5 fruit fly cellular contexts compared by ENCODE assay signal in the genomic region with DNA sequence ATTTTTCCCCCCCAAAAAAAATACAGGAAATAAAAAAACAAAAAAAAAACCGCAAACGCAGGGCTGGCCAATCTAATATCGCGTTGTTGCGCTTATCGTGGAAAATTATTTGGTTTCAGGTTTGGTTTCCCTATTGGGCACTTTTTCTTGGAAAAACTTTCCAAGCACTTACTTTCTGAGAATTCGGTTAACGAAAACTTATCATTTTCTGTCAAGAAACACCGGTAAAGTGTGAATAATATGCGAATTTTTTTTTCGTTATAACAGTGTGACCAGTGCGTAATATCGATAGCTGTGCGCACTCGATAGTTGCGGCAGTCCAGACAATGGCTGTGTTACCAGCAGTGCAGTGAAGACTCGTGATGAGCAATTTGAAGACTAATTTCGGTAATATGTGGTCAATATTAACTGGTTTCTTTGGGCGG.
TF ChIP-seq lines count a peak whose summit lies in the region.

Gene Rnp4F (minus strand): TSS at position 238 of the 425 bp plus-strand sequence.

- TF ChIP-seq CTCF in whole organism, embryonic (GFP tag; optimal IDR thresholded peaks at IDR 0.05; lab: Kevin White, UChicago): peak; percentile 16

TF ChIP-seq in whole organism, adult, 20 proteins besides CTCF, POLR2A, EP300 and RAD21 (continues in another document):
- TF ChIP-seq Hr96 (GFP tag; optimal IDR thresholded peaks at IDR 0.05; lab: Kevin White, UChicago): peak; percentile 91
- peak; percentile 85 for TF ChIP-seq bab1 (GFP tag; optimal IDR thresholded peaks at IDR 0.05; lab: Kevin White, UChicago)
- TF ChIP-seq cic (GFP tag; optimal IDR thresholded peaks at IDR 0.05; lab: Kevin White, UChicago): no peak
- peak; percentile 73 for TF ChIP-seq tj (GFP tag; optimal IDR thresholded peaks at IDR 0.05; lab: Kevin White, UChicago)
- peak; percentile 50 for TF ChIP-seq CG12768 (GFP tag; optimal IDR thresholded peaks at IDR 0.05; lab: Kevin White, UChicago)
- peak; percentile 64 for TF ChIP-seq CG5204 (GFP tag; optimal IDR thresholded peaks at IDR 0.05; lab: Kevin White, UChicago)
- TF ChIP-seq toe (GFP tag; optimal IDR thresholded peaks at IDR 0.05; lab: Kevin White, UChicago): peak; percentile 81
- TF ChIP-seq kay (GFP tag; lab: Kevin White, UChicago; ENCODE audit: borderline replicate concordance): no peak
- peak; percentile 77 for TF ChIP-seq ovo (GFP tag; optimal IDR thresholded peaks at IDR 0.05; lab: Kevin White, UChicago)
- peak; percentile 84 for TF ChIP-seq Mnt (GFP tag; optimal IDR thresholded peaks at IDR 0.05; lab: Kevin White, UChicago)
- TF ChIP-seq CG14711 (tag; optimal IDR thresholded peaks at IDR 0.05; lab: Kevin White, UChicago): peak; percentile 58
- peak; percentile 77 for TF ChIP-seq pad (GFP tag; optimal IDR thresholded peaks at IDR 0.05; lab: Kevin White, UChicago)
- TF ChIP-seq cnc (optimal IDR thresholded peaks at IDR 0.05; lab: Kevin White, UChicago): no peak
- peak; percentile 87 for TF ChIP-seq CG11617 (GFP tag; optimal IDR thresholded peaks at IDR 0.05; lab: Kevin White, UChicago)
- TF ChIP-seq CG33017 (tag; optimal IDR thresholded peaks at IDR 0.05; lab: Kevin White, UChicago): peak; percentile 3
- peak; percentile 34 for TF ChIP-seq Clk (GFP tag; optimal IDR thresholded peaks at IDR 0.05; lab: Kevin White, UChicago)
- TF ChIP-seq CG7045 (GFP tag; optimal IDR thresholded peaks at IDR 0.05; lab: Kevin White, UChicago): peak; percentile 28

TF ChIP-seq in whole organism, embryonic, 481 proteins besides CTCF, POLR2A, EP300 and RAD21 (continues in another document):
- TF ChIP-seq pros (GFP tag; optimal IDR thresholded peaks at IDR 0.05; lab: Kevin White, UChicago) (no peak), hb (GFP tag; IDR thresholded peaks at IDR 0.05; lab: Robert Waterston, UW; ENCODE audit: partially characterized antibody) (peak; percentile 60; the same call in 2 of the 3 replicates), CG12744 (GFP tag; optimal IDR thresholded peaks at IDR 0.05; lab: Kevin White, UChicago) (peak; percentile 44), cg (GFP tag; optimal IDR thresholded peaks at IDR 0.05; lab: Kevin White, UChicago) (no peak), Hr3 (GFP tag; optimal IDR thresholded peaks at IDR 0.05; lab: Kevin White, UChicago) (peak; percentile 67), CG17361 (GFP tag; IDR thresholded peaks at IDR 0.05; lab: Robert Waterston, UW) (no peak; the same call in 1 of the 3 replicates), CG4360 (GFP tag; IDR thresholded peaks at IDR 0.05; lab: Robert Waterston, UW) (no peak), bsh (GFP tag; optimal IDR thresholded peaks at IDR 0.05; lab: Kevin White, UChicago) (peak; percentile 34 to 48), jumu (GFP tag; optimal IDR thresholded peaks at IDR 0.05; lab: Kevin White, UChicago) (peak; percentile 65), emc (GFP tag; optimal IDR thresholded peaks at IDR 0.05; lab: Kevin White, UChicago) (peak; percentile 67), Antp (GFP tag; optimal IDR thresholded peaks at IDR 0.05; lab: Kevin White, UChicago) (peak; percentile 78), sug (tag; optimal IDR thresholded peaks at IDR 0.05; lab: Kevin White, UChicago) (no peak), pzg (GFP tag; optimal IDR thresholded peaks at IDR 0.05; lab: Kevin White, UChicago) (peak; percentile 82), onecut (GFP tag; IDR thresholded peaks at IDR 0.05; lab: Robert Waterston, UW) (0 out of 2 replicates have a peak, but pooled peaks have one; percentile 14), fd102C (GFP tag; optimal IDR thresholded peaks at IDR 0.05; lab: Kevin White, UChicago) (no peak), en (GFP tag; optimal IDR thresholded peaks at IDR 0.05; lab: Kevin White, UChicago) (no peak), Camta (GFP tag; optimal IDR thresholded peaks at IDR 0.05; lab: Kevin White, UChicago) (peak; percentile 69)

TF ChIP-seq in whole organism, prepupa, 60 proteins besides CTCF, POLR2A, EP300 and RAD21 (continues in another document):
- TF ChIP-seq fkh (GFP tag; optimal IDR thresholded peaks at IDR 0.05; lab: Kevin White, UChicago): no peak
- no peak; the same call in 1 of the 3 replicates for TF ChIP-seq CG6163 (GFP tag; IDR thresholded peaks at IDR 0.05; lab: Robert Waterston, UW)
- TF ChIP-seq CG32006 (GFP tag; optimal IDR thresholded peaks at IDR 0.05; lab: Kevin White, UChicago): peak; percentile 75
- no peak for TF ChIP-seq achi (GFP tag; optimal IDR thresholded peaks at IDR 0.05; lab: Kevin White, UChicago)
- TF ChIP-seq CG8319 (GFP tag; optimal IDR thresholded peaks at IDR 0.05; lab: Kevin White, UChicago): peak; percentile 41
- TF ChIP-seq spab (GFP tag; optimal IDR thresholded peaks at IDR 0.05; lab: Kevin White, UChicago): no peak
- TF ChIP-seq dsx (GFP tag; optimal IDR thresholded peaks at IDR 0.05; lab: Kevin White, UChicago; ENCODE audit: poor library complexity, severe bottlenecking): no peak
- peak; percentile 74 for TF ChIP-seq CG10631 (GFP tag; optimal IDR thresholded peaks at IDR 0.05; lab: Kevin White, UChicago)
- peak; percentile 72 for TF ChIP-seq Lpt (GFP tag; optimal IDR thresholded peaks at IDR 0.05; lab: Kevin White, UChicago)
- peak; percentile 76 for TF ChIP-seq Sox14 (GFP tag; optimal IDR thresholded peaks at IDR 0.05; lab: Kevin White, UChicago)
- peak; percentile 55 for TF ChIP-seq CG34406 (GFP tag; optimal IDR thresholded peaks at IDR 0.05; lab: Kevin White, UChicago)
- peak; percentile 16 for TF ChIP-seq topi (GFP tag; optimal IDR thresholded peaks at IDR 0.05; lab: Kevin White, UChicago)
- peak; percentile 80 for TF ChIP-seq lz (GFP tag; optimal IDR thresholded peaks at IDR 0.05; lab: Kevin White, UChicago)
- peak; percentile 61 for TF ChIP-seq CG6792 (GFP tag; optimal IDR thresholded peaks at IDR 0.05; lab: Kevin White, UChicago)
- peak; percentile 85 for TF ChIP-seq Eip78C (GFP tag; lab: Kevin White, UChicago)
- TF ChIP-seq CG6854 (GFP tag; optimal IDR thresholded peaks at IDR 0.05; lab: Kevin White, UChicago): peak; percentile 64
- no peak for TF ChIP-seq CG6276 (GFP tag; optimal IDR thresholded peaks at IDR 0.05; lab: Kevin White, UChicago)
- peak; percentile 76 for TF ChIP-seq acj6 (GFP tag; optimal IDR thresholded peaks at IDR 0.05; lab: Kevin White, UChicago)

TF ChIP-seq in whole organism, pupa, 21 proteins besides CTCF, POLR2A, EP300 and RAD21 (continues in another document):
- TF ChIP-seq Ets98B (GFP tag; IDR thresholded peaks at IDR 0.05; lab: Robert Waterston, UW) (peak; percentile 60), CG4496 (GFP tag; IDR thresholded peaks at IDR 0.05; lab: Robert Waterston, UW) (peak; percentile 84; the same call in 2 of the 3 replicates), rn (GFP tag; IDR thresholded peaks at IDR 0.05; lab: Robert Waterston, UW) (no peak), CG34367 (tag; optimal IDR thresholded peaks at IDR 0.05; lab: Kevin White, UChicago) (peak; percentile 58), CG8301 (tag; optimal IDR thresholded peaks at IDR 0.05; lab: Kevin White, UChicago) (no peak), gl (tag; optimal IDR thresholded peaks at IDR 0.05; lab: Kevin White, UChicago) (peak; percentile 47), CG15710 (tag; optimal IDR thresholded peaks at IDR 0.05; lab: Kevin White, UChicago) (peak; percentile 72), CG13204 (GFP tag; optimal IDR thresholded peaks at IDR 0.05; lab: Kevin White, UChicago) (no peak), Snoo (tag; optimal IDR thresholded peaks at IDR 0.05; lab: Kevin White, UChicago) (peak; percentile 72), CG9948 (tag; optimal IDR thresholded peaks at IDR 0.05; lab: Kevin White, UChicago) (peak; percentile 51), CG10348 (GFP tag; IDR thresholded peaks at IDR 0.05; lab: Robert Waterston, UW) (no peak), CG14655 (GFP tag; optimal IDR thresholded peaks at IDR 0.05; lab: Kevin White, UChicago) (no peak), fd96Ca (GFP tag; IDR thresholded peaks at IDR 0.05; lab: Robert Waterston, UW) (peak; percentile 79), D1 (tag; optimal IDR thresholded peaks at IDR 0.05; lab: Kevin White, UChicago) (no peak), CG32121 (GFP tag; IDR thresholded peaks at IDR 0.05; lab: Robert Waterston, UW) (peak; percentile 63), CG17806 (tag; optimal IDR thresholded peaks at IDR 0.05; lab: Kevin White, UChicago) (peak; percentile 50), Pif1A (GFP tag; optimal IDR thresholded peaks at IDR 0.05; lab: Kevin White, UChicago) (no peak), EcR (GFP tag; optimal IDR thresholded peaks at IDR 0.05; lab: Kevin White, UChicago) (no peak), CG8159 (tag; optimal IDR thresholded peaks at IDR 0.05; lab: Kevin White, UChicago) (peak; percentile 54), Pif1B (GFP tag; optimal IDR thresholded peaks at IDR 0.05; lab: Kevin White, UChicago) (no peak)

TF ChIP-seq in whole organism, wandering third instar larva, 38 proteins besides CTCF, POLR2A, EP300 and RAD21 (continues in another document):
- peak; percentile 87 for TF ChIP-seq woc (GFP tag; optimal IDR thresholded peaks at IDR 0.05; lab: Kevin White, UChicago)
- TF ChIP-seq N (GFP tag; optimal IDR thresholded peaks at IDR 0.05; lab: Kevin White, UChicago): peak; percentile 86
- TF ChIP-seq Hr83 (GFP tag; optimal IDR thresholded peaks at IDR 0.05; lab: Kevin White, UChicago; ENCODE audit: poor library complexity, severe bottlenecking): peak; percentile 51
- peak; percentile 70 for TF ChIP-seq h (GFP tag; optimal IDR thresholded peaks at IDR 0.05; lab: Kevin White, UChicago)
- TF ChIP-seq OdsH (GFP tag; optimal IDR thresholded peaks at IDR 0.05; lab: Kevin White, UChicago): peak; percentile 41
- no peak for TF ChIP-seq Hnf4 (GFP tag; optimal IDR thresholded peaks at IDR 0.05; lab: Kevin White, UChicago)
- peak; percentile 74 for TF ChIP-seq HLH106 (tag; optimal IDR thresholded peaks at IDR 0.05; lab: Kevin White, UChicago)
- TF ChIP-seq Rel (GFP tag; optimal IDR thresholded peaks at IDR 0.05; lab: Kevin White, UChicago): no peak
- peak; percentile 47 for TF ChIP-seq Rel (tag; optimal IDR thresholded peaks at IDR 0.05; lab: Kevin White, UChicago)
- peak; percentile 60 for TF ChIP-seq psq (GFP tag; optimal IDR thresholded peaks at IDR 0.05; lab: Kevin White, UChicago)
- TF ChIP-seq ey (GFP tag; optimal IDR thresholded peaks at IDR 0.05; lab: Kevin White, UChicago): peak; percentile 67
- TF ChIP-seq Dfd (GFP tag; optimal IDR thresholded peaks at IDR 0.05; lab: Kevin White, UChicago): no peak
- peak; percentile 69 for TF ChIP-seq dmrt93B (GFP tag; optimal IDR thresholded peaks at IDR 0.05; lab: Kevin White, UChicago)
- no peak for TF ChIP-seq pan (optimal IDR thresholded peaks at IDR 0.05; lab: Kevin White, UChicago)
- TF ChIP-seq tai (GFP tag; optimal IDR thresholded peaks at IDR 0.05; lab: Kevin White, UChicago): no peak
- peak; percentile 74 for TF ChIP-seq Sp1 (GFP tag; optimal IDR thresholded peaks at IDR 0.05; lab: Kevin White, UChicago)
- no peak for TF ChIP-seq br (GFP tag; optimal IDR thresholded peaks at IDR 0.05; lab: Kevin White, UChicago)
- TF ChIP-seq jim (GFP tag; optimal IDR thresholded peaks at IDR 0.05; lab: Kevin White, UChicago): peak; percentile 5
- no peak for TF ChIP-seq Dif (GFP tag; optimal IDR thresholded peaks at IDR 0.05; lab: Kevin White, UChicago; ENCODE audit: partially characterized antibody)
- peak in 1 of 2 experiments; percentile 73 for TF ChIP-seq foxo (GFP tag; optimal IDR thresholded peaks at IDR 0.05; lab: Kevin White, UChicago)
- peak; percentile 68 for TF ChIP-seq rgr (GFP tag; optimal IDR thresholded peaks at IDR 0.05; lab: Kevin White, UChicago)
